Fruit fly (Drosophila melanogaster) whole organism, embryonic: Measurements from ENCODE around the gene CG34409.

ENCODE experiments used
- Abd-B ChIP-seq: fragments of 200-800 bp; sonication (Bioruptor generic); optimal IDR thresholded peaks from 2 replicates; lab custom pipeline; 2018; ENCODE audit warnings: missing biosample characterization, mild to moderate bottlenecking, missing genetic modification characterization, moderate library complexity
- Adf1 ChIP-seq: fragments of 200-800 bp; sonication (Bioruptor generic); IDR thresholded peaks from 2 replicates; pipeline ENCODE4 v1.3.6; 2022; ENCODE audit warnings: missing biosample characterization, missing genetic modification characterization
- CG10366 ChIP-seq: fragments of 200-800 bp; sonication (Bioruptor generic); IDR thresholded peaks from 2 replicates; pipeline ENCODE4 v1.3.6; 2022; ENCODE audit warnings: missing biosample characterization, missing genetic modification characterization
- CG10565 ChIP-seq: fragments of 200-800 bp; sonication (Bioruptor generic); optimal IDR thresholded peaks from 3 replicates; lab custom pipeline; 2016; ENCODE audit warnings: missing biosample characterization, mild to moderate bottlenecking, missing genetic modification characterization
- CG12155 ChIP-seq: fragments of 200-800 bp; sonication (Bioruptor generic); optimal IDR thresholded peaks from 3 replicates; lab custom pipeline; 2016; ENCODE audit warnings: missing biosample characterization, missing genetic modification characterization
- CG1233 ChIP-seq: fragments of 200-800 bp; sonication (Bioruptor generic); optimal IDR thresholded peaks from 4 replicates; lab custom pipeline; 2018; ENCODE audit warnings: missing biosample characterization, mild to moderate bottlenecking, missing genetic modification characterization
- CG12391 ChIP-seq: fragments of 200-800 bp; sonication (Bioruptor generic); optimal IDR thresholded peaks from 3 replicates; lab custom pipeline; 2018; ENCODE audit warnings: missing biosample characterization, mild to moderate bottlenecking, missing genetic modification characterization, moderate library complexity
- CG13424 ChIP-seq: fragments of 200-800 bp; sonication (Bioruptor generic); optimal IDR thresholded peaks from 2 replicates; lab custom pipeline; 2019; ENCODE audit warnings: missing biosample characterization, mild to moderate bottlenecking, missing genetic modification characterization, moderate library complexity
- CG15269 ChIP-seq: fragments of 200-800 bp; sonication (Bioruptor generic); optimal IDR thresholded peaks from 2 replicates; lab custom pipeline; 2018; ENCODE audit warnings: missing biosample characterization, mild to moderate bottlenecking, missing genetic modification characterization, moderate library complexity
- CG17359 ChIP-seq: fragments of 200-800 bp; sonication (Bioruptor generic); optimal IDR thresholded peaks from 3 replicates; lab custom pipeline; 2018; ENCODE audit warnings: missing biosample characterization, mild to moderate bottlenecking, missing genetic modification characterization, moderate library complexity
- CG1832 ChIP-seq: fragments of 200-800 bp; sonication (Bioruptor generic); optimal IDR thresholded peaks from 2 replicates; lab custom pipeline; 2017; ENCODE audit warnings: missing biosample characterization, mild to moderate bottlenecking, missing genetic modification characterization, inconsistent platforms
- CG2120 ChIP-seq: fragments of 200-800 bp; sonication (Bioruptor generic); optimal IDR thresholded peaks from 3 replicates; lab custom pipeline; 2016; ENCODE audit warnings: missing biosample characterization, missing genetic modification characterization
- CG2678 ChIP-seq: fragments of 200-800 bp; sonication (Bioruptor generic); optimal IDR thresholded peaks from 3 replicates; lab custom pipeline; 2019; ENCODE audit warnings: missing biosample characterization, mild to moderate bottlenecking, missing genetic modification characterization, moderate library complexity
- CG2712 ChIP-seq: fragments of 200-800 bp; optimal IDR thresholded peaks from 3 replicates; lab custom pipeline; 2019; ENCODE audit warnings: missing biosample characterization, mild to moderate bottlenecking, missing genetic modification characterization, moderate library complexity
- CG33213 ChIP-seq: fragments of 200-800 bp; sonication (Bioruptor generic); optimal IDR thresholded peaks from 3 replicates; lab custom pipeline; 2016; ENCODE audit warnings: missing biosample characterization, missing genetic modification characterization
- CG3995 ChIP-seq: fragments of 200-800 bp; sonication (Bioruptor generic); optimal IDR thresholded peaks from 3 replicates; lab custom pipeline; 2016; ENCODE audit warnings: missing biosample characterization, missing genetic modification characterization
- CG6175 ChIP-seq: fragments of 200-800 bp; sonication (Bioruptor generic); IDR thresholded peaks from 3 replicates; pipeline ENCODE4 v1.3.6; 2022; ENCODE audit warnings: missing biosample characterization, missing genetic modification characterization
- CG6854 ChIP-seq: fragments of 200-800 bp; sonication (Bioruptor generic); optimal IDR thresholded peaks from 3 replicates; lab custom pipeline; 2017; ENCODE audit warnings: missing biosample characterization, mild to moderate bottlenecking, missing genetic modification characterization
- CG7839 ChIP-seq: fragments of 200-800 bp; sonication (Bioruptor generic); optimal IDR thresholded peaks from 3 replicates; lab custom pipeline; 2018; ENCODE audit warnings: missing biosample characterization, mild to moderate bottlenecking, missing genetic modification characterization, moderate library complexity
- CoRest ChIP-seq: fragments of 200-800 bp; sonication (Bioruptor generic); optimal IDR thresholded peaks from 3 replicates; lab custom pipeline; 2018; ENCODE audit warnings: missing biosample characterization, mild to moderate bottlenecking, missing genetic modification characterization, moderate library complexity
- Ets65A ChIP-seq: fragments of 200-800 bp; sonication (Bioruptor generic); peaks from one replicate; lab custom pipeline; 2016; ENCODE audit warnings: missing biosample characterization, missing genetic modification characterization
- Fer3 ChIP-seq: fragments of 200-800 bp; sonication (Bioruptor generic); optimal IDR thresholded peaks from 2 replicates; lab custom pipeline; 2018; ENCODE audit warnings: missing biosample characterization, mild to moderate bottlenecking, missing genetic modification characterization, moderate library complexity
- Hr51 ChIP-seq, 2 experiments: fragments of 200-800 bp; sonication (Bioruptor generic); optimal IDR thresholded peaks; 2 replicates in 1 of 2; 3 replicates in 1 of 2; lab custom pipeline; 2016 to 2018; ENCODE audit warnings: missing biosample characterization in 2 of 2, missing genetic modification characterization in 2 of 2, mild to moderate bottlenecking in 1 of 2, moderate library complexity in 1 of 2
- Hr78 ChIP-seq, 2 experiments: fragments of 200-800 bp in 1 of 2; fragments of >200 bp in 1 of 2; sonication (Bioruptor generic) in 1 of 2; optimal IDR thresholded peaks; 2 replicates each; lab custom pipeline; 2017 to 2019; ENCODE audit warnings: missing biosample characterization in 2 of 2, missing genetic modification characterization in 2 of 2, mild to moderate bottlenecking in 1 of 2, moderate library complexity in 1 of 2
- Med ChIP-seq: fragments of 200-800 bp; sonication (Bioruptor generic); peaks from one replicate; lab custom pipeline; 2016; ENCODE audit warnings: missing biosample characterization, missing genetic modification characterization, mild to moderate bottlenecking, inconsistent platforms, moderate library complexity
- NfI ChIP-seq: fragments of 200-800 bp; sonication (Bioruptor generic); optimal IDR thresholded peaks from 3 replicates; lab custom pipeline; 2018; ENCODE audit warnings: missing biosample characterization, mild to moderate bottlenecking, missing genetic modification characterization, moderate library complexity
- Oli ChIP-seq: fragments of 200-800 bp; sonication (Bioruptor generic); optimal IDR thresholded peaks from 2 replicates; lab custom pipeline; 2018; ENCODE audit warnings: missing biosample characterization, mild to moderate bottlenecking, missing genetic modification characterization, moderate library complexity
- Opbp ChIP-seq: fragments of 200-800 bp; sonication (Bioruptor generic); IDR thresholded peaks from 3 replicates; pipeline ENCODE4 v1.3.6; 2022; ENCODE audit warnings: missing biosample characterization, missing genetic modification characterization; ENCODE audit not compliant: partially characterized antibody
- PHDP ChIP-seq: fragments of 200-800 bp; sonication (Bioruptor generic); optimal IDR thresholded peaks from 3 replicates; lab custom pipeline; 2018; ENCODE audit warnings: missing biosample characterization, mild to moderate bottlenecking, missing genetic modification characterization, moderate library complexity
- Poxn ChIP-seq: fragments of 200-800 bp; sonication (Bioruptor generic); IDR thresholded peaks from 2 replicates; pipeline ENCODE4 v1.3.6; 2022; ENCODE audit warnings: missing biosample characterization, missing genetic modification characterization
- Sox102F ChIP-seq: fragments of 200-800 bp; sonication (Bioruptor generic); optimal IDR thresholded peaks from 2 replicates; lab custom pipeline; 2018; ENCODE audit warnings: missing biosample characterization, mild to moderate bottlenecking, missing genetic modification characterization, moderate library complexity
- Ssrp ChIP-seq: fragments of 200-800 bp; sonication (Bioruptor generic); optimal IDR thresholded peaks from 2 replicates; lab custom pipeline; 2018; ENCODE audit warnings: missing biosample characterization, mild to moderate bottlenecking, missing genetic modification characterization, moderate library complexity
- Tbp ChIP-seq: fragments of >200 bp; optimal IDR thresholded peaks from 2 replicates; lab custom pipeline; 2018; ENCODE audit warnings: missing biosample characterization, missing genetic modification characterization
- Xbp1 ChIP-seq: fragments of 200-800 bp; sonication (Bioruptor generic); optimal IDR thresholded peaks from 3 replicates; lab custom pipeline; 2016; ENCODE audit warnings: missing biosample characterization, mild to moderate bottlenecking, missing genetic modification characterization
- ab ChIP-seq: fragments of 200-800 bp; sonication (Bioruptor generic); optimal IDR thresholded peaks from 2 replicates; lab custom pipeline; 2016; ENCODE audit warnings: missing biosample characterization, missing genetic modification characterization
- az2 ChIP-seq: fragments of 200-800 bp; sonication (Bioruptor generic); optimal IDR thresholded peaks from 3 replicates; lab custom pipeline; 2016; ENCODE audit warnings: missing biosample characterization, missing genetic modification characterization
- croc ChIP-seq: fragments of 200-800 bp; sonication (Bioruptor generic); conservative IDR thresholded peaks from 3 replicates; pipeline ENCODE4 v1.3.6; 2022; ENCODE audit warnings: missing biosample characterization, missing genetic modification characterization
- dmrt99B ChIP-seq: fragments of 200-800 bp; sonication (Bioruptor generic); optimal IDR thresholded peaks from 2 replicates; lab custom pipeline; 2018; ENCODE audit warnings: missing biosample characterization, mild to moderate bottlenecking, missing genetic modification characterization, moderate library complexity
- dpn ChIP-seq, 2 experiments: fragments of 200-800 bp; sonication (Bioruptor generic); optimal IDR thresholded peaks; 3 replicates each; lab custom pipeline; 2016; ENCODE audit warnings: missing biosample characterization in 2 of 2, missing genetic modification characterization in 2 of 2
- gem ChIP-seq: fragments of 200-800 bp; sonication (Bioruptor generic); optimal IDR thresholded peaks from 2 replicates; lab custom pipeline; 2019; ENCODE audit warnings: missing biosample characterization, mild to moderate bottlenecking, missing genetic modification characterization, moderate library complexity
- grau ChIP-seq: fragments of 200-800 bp; optimal IDR thresholded peaks from 3 replicates; lab custom pipeline; 2019; ENCODE audit warnings: missing biosample characterization, mild to moderate bottlenecking, missing genetic modification characterization, moderate library complexity
- lilli ChIP-seq: fragments of 200-800 bp; sonication (Bioruptor generic); optimal IDR thresholded peaks from 3 replicates; lab custom pipeline; 2016; ENCODE audit warnings: missing biosample characterization, missing genetic modification characterization
- oc ChIP-seq: fragments of 200-800 bp; sonication (Bioruptor generic); optimal IDR thresholded peaks from 2 replicates; lab custom pipeline; 2018; ENCODE audit warnings: missing biosample characterization, mild to moderate bottlenecking, missing genetic modification characterization, moderate library complexity
- pita ChIP-seq: fragments of 200-800 bp; sonication (Bioruptor generic); optimal IDR thresholded peaks from 2 replicates; lab custom pipeline; 2017; ENCODE audit warnings: missing biosample characterization, mild to moderate bottlenecking, missing genetic modification characterization
- sd ChIP-seq: fragments of 200-800 bp; sonication (Bioruptor generic); optimal IDR thresholded peaks from 3 replicates; lab custom pipeline; 2018; ENCODE audit warnings: missing biosample characterization, mild to moderate bottlenecking, missing genetic modification characterization, moderate library complexity
- ssp ChIP-seq: fragments of 200-800 bp; sonication (Bioruptor generic); IDR thresholded peaks from 2 replicates; pipeline ENCODE4 v1.3.6; 2022; ENCODE audit warnings: missing biosample characterization, missing genetic modification characterization
- toy ChIP-seq: fragments of 200-800 bp; sonication (Bioruptor generic); IDR thresholded peaks from 2 replicates; pipeline ENCODE4 v1.3.6; 2022; ENCODE audit warnings: missing biosample characterization, missing genetic modification characterization
- tx ChIP-seq: fragments of 200-800 bp; sonication (Bioruptor generic); optimal IDR thresholded peaks from 2 replicates; lab custom pipeline; 2016; ENCODE audit warnings: missing biosample characterization, missing genetic modification characterization
- unpg ChIP-seq: fragments of 200-800 bp; sonication (Bioruptor generic); optimal IDR thresholded peaks from 3 replicates; lab custom pipeline; 2018; ENCODE audit warnings: missing biosample characterization, mild to moderate bottlenecking, missing genetic modification characterization, moderate library complexity
- vvl ChIP-seq: fragments of 200-800 bp; sonication (Bioruptor generic); IDR thresholded peaks from 2 replicates; pipeline ENCODE4 v1.3.6; 2022; ENCODE audit warnings: missing biosample characterization, missing genetic modification characterization

The CG34409 gene

dm6 chr3R:9701897-9702296 is 44.3 kb downstream of the CG34409 start:
- TF ChIP-seq az2 (GFP tag; lab: Kevin White, UChicago) (peak; percentile 25), CG17359 (tag; lab: Kevin White, UChicago) (peak; percentile 30), vvl (GFP tag; lab: Robert Waterston, UW) (no peak), PHDP (peak; percentile 2), Poxn (GFP tag; lab: Robert Waterston, UW) (no peak), oc (tag; lab: Kevin White, UChicago) (no peak), CG1832 (GFP tag; lab: Kevin White, UChicago) (no peak), Abd-B (GFP tag; lab: Kevin White, UChicago) (peak; percentile 36), dpn (GFP tag; optimal IDR thresholded peaks at IDR 0.05; lab: Kevin White, UChicago) (peak in 1 of 2 experiments; percentile 9), CG3995 (GFP tag; lab: Kevin White, UChicago) (no peak), CG12391 (tag; lab: Kevin White, UChicago) (peak; percentile 21), Med (GFP tag; lab: Kevin White, UChicago) (no peak), toy (no peak), ab (GFP tag; lab: Kevin White, UChicago) (no peak), pita (GFP tag; lab: Kevin White, UChicago) (no peak), grau (tag; lab: Kevin White, UChicago) (peak; percentile 36), CG15269 (peak; percentile 62), unpg (GFP tag; lab: Kevin White, UChicago) (peak; percentile 13), dmrt99B (peak; percentile 22), Hr51 (GFP tag; optimal IDR thresholded peaks at IDR 0.05; lab: Kevin White, UChicago) (peak in 1 of 2 experiments; percentile 64), croc (GFP tag; lab: Robert Waterston, UW) (no peak), sd (tag; lab: Kevin White, UChicago) (peak; percentile 67), CG33213 (GFP tag; lab: Kevin White, UChicago) (no peak), CG10366 (GFP tag; lab: Robert Waterston, UW) (no peak), Oli (peak; percentile 8), Ssrp (tag; lab: Kevin White, UChicago) (peak; percentile 24), CG13424 (peak; percentile 50), CG1233 (GFP tag; lab: Kevin White, UChicago) (no peak), CG6175 (GFP tag; lab: Robert Waterston, UW) (no peak), CG6854 (GFP tag; lab: Kevin White, UChicago) (no peak), Tbp (GFP tag; lab: Kevin White, UChicago) (no peak), ssp (GFP tag; lab: Robert Waterston, UW) (no peak), lilli (GFP tag; lab: Kevin White, UChicago) (peak; percentile 2), CG2712 (tag; lab: Kevin White, UChicago) (no peak), CG12155 (GFP tag; lab: Kevin White, UChicago) (peak; percentile 4), Opbp (no peak), Adf1 (no peak), CG2120 (GFP tag; lab: Kevin White, UChicago) (peak; percentile 33), Ets65A (GFP tag; lab: Kevin White, UChicago) (peak; percentile 11), tx (GFP tag; lab: Kevin White, UChicago) (no peak), gem (tag; lab: Kevin White, UChicago) (peak; percentile 58), Xbp1 (GFP tag; lab: Kevin White, UChicago) (peak; percentile 13), NfI (GFP tag; lab: Kevin White, UChicago) (peak; percentile 34), CG10565 (GFP tag; lab: Kevin White, UChicago) (no peak), Fer3 (tag; lab: Kevin White, UChicago) (peak; percentile 20), CG2678 (tag; lab: Kevin White, UChicago) (peak; percentile 7), Sox102F (peak; percentile 62), Hr78 (GFP tag; optimal IDR thresholded peaks at IDR 0.05; lab: Kevin White, UChicago) (peak in 1 of 2 experiments; percentile 72), CoRest (tag; lab: Kevin White, UChicago) (peak; percentile 23), CG7839 (peak; percentile 27)
